Fruit fly (Drosophila melanogaster) whole organism, larva: ENCODE data around the gene Vsp37A.

Source experiments
- noc ChIP-seq: fragments of 200-800 bp; sonication (Bioruptor generic); optimal IDR thresholded peaks from 3 replicates; lab custom pipeline; 2019; ENCODE audit warnings: missing biosample characterization, mild to moderate bottlenecking, missing genetic modification characterization, moderate library complexity

The Vsp37A gene

dm6 chrX:621132-621555 is at the start of gene Vsp37A, which contains the start of gene CG13365:
TSS of gene Vsp37A (plus strand) at chrX:621530.
TSS of gene CG13365 (minus strand) at chrX:621215.
- TF ChIP-seq noc (tag; lab: Kevin White, UChicago): peak; percentile 52

- no peak for TF ChIP-seq noc (tag; lab: Kevin White, UChicago)
Measured at dm6 chrX:580635-581034, 40.7 kb upstream of the Vsp37A start.

dm6 chrX:581825-582224 is 39.5 kb upstream of the Vsp37A start, which contains the start of gene vnd:
TSS of gene vnd (plus strand) at chrX:582121.
- no peak for TF ChIP-seq noc (tag; lab: Kevin White, UChicago)

dm6 chrX:588941-589340 is 32.4 kb upstream of the Vsp37A start:
- no peak for TF ChIP-seq noc (tag; lab: Kevin White, UChicago)

- TF ChIP-seq noc (tag; lab: Kevin White, UChicago): no peak
Measured at dm6 chrX:590479-590878, 30.9 kb upstream of the Vsp37A start.

dm6 chrX:592588-593288 is 28.6 kb upstream of the Vsp37A start:
- no peak for TF ChIP-seq noc (tag; lab: Kevin White, UChicago)

dm6 chrX:597057-597456 is 24.3 kb upstream of the Vsp37A start:
- no peak for TF ChIP-seq noc (tag; lab: Kevin White, UChicago)

dm6 chrX:598322-599057 is 22.8 kb upstream of the Vsp37A start:
- peak; percentile 40 for TF ChIP-seq noc (tag; lab: Kevin White, UChicago)

- no peak for TF ChIP-seq noc (tag; lab: Kevin White, UChicago)
Measured at dm6 chrX:599727-600126, 21.6 kb upstream of the Vsp37A start.

- no peak for TF ChIP-seq noc (tag; lab: Kevin White, UChicago)
Measured at dm6 chrX:601984-602383, 19.3 kb upstream of the Vsp37A start.

- no peak for TF ChIP-seq noc (tag; lab: Kevin White, UChicago)
Measured at dm6 chrX:610048-610447, 11.3 kb upstream of the Vsp37A start.

- no peak for TF ChIP-seq noc (tag; lab: Kevin White, UChicago)
Measured at dm6 chrX:616761-617476, 4.4 kb upstream of the Vsp37A start.

dm6 chrX:617477-617795 is 3.9 kb upstream of the Vsp37A start:
- no peak for TF ChIP-seq noc (tag; lab: Kevin White, UChicago)

dm6 chrX:618583-618982 is 2.7 kb upstream of the Vsp37A start:
- peak; percentile 70 for TF ChIP-seq noc (tag; lab: Kevin White, UChicago)

dm6 chrX:619220-620101 is 1.9 kb upstream of the Vsp37A start:
- TF ChIP-seq noc (tag; lab: Kevin White, UChicago): no peak
